Worm (Caenorhabditis elegans): Measurements from ENCODE around the gene srv-5.
"Not testable (repeated sequence)": the region's sequence is repeated elsewhere in the genome, so short reads cannot be mapped to it uniquely, and the experiment has no call there.

srv-5 gene

ce11 chrX:4252047-4252446, at the start of gene srv-5:
Gene srv-5, plus strand, starts transcription at chrX:4252347.
- TF ChIP-seq Y75B8A.6 (GFP tag; IDR thresholded peaks at IDR 0.05) (no peak), spr-1 (tag; optimal IDR thresholded peaks at IDR 0.05) (no peak)

- 0 out of 2 replicates have a peak, but pooled peaks have one; percentile 27 for TF ChIP-seq tra-1 (GFP tag; IDR thresholded peaks at IDR 0.05)
- 0 out of 2 replicates have a peak, but pooled peaks have one; percentile 57 for TF ChIP-seq dmd-8 (GFP tag; IDR thresholded peaks at IDR 0.05)
- TF ChIP-seq vab-7 (GFP tag; IDR thresholded peaks at IDR 0.05) = peak; percentile 57; the same call in 1 of the 2 replicates
- 0 out of 2 replicates have a peak, but pooled peaks have one; percentile 32 for TF ChIP-seq snpc-1.2 (GFP tag; IDR thresholded peaks at IDR 0.05)
- TF ChIP-seq egl-43 (GFP tag; IDR thresholded peaks at IDR 0.05) = 0 out of 2 replicates have a peak, but pooled peaks have one; percentile 22
- TF ChIP-seq lim-7 (GFP tag; IDR thresholded peaks at IDR 0.05) = 0 out of 2 replicates have a peak, but pooled peaks have one; percentile 23
- 0 out of 2 replicates have a peak, but pooled peaks have one; percentile 25 for TF ChIP-seq F26F4.8 (GFP tag; conservative IDR thresholded peaks at IDR 0.05)
Observed at ce11 chrX:4202881-4203280, 49.3 kb upstream of the srv-5 start.

ce11 chrX:4204799-4205198, 47.3 kb upstream of the srv-5 start:
- TF ChIP-seq madf-5 (GFP tag; IDR thresholded peaks at IDR 0.05) (0 out of 4 replicates have a peak, but pooled peaks of 1 of the 2 experiments have one; percentile 55), ceh-44 (GFP tag; IDR thresholded peaks at IDR 0.05) (0 out of 2 replicates have a peak, but pooled peaks have one; percentile 26), snpc-1.2 (GFP tag; IDR thresholded peaks at IDR 0.05) (peak; percentile 45; the same call in 1 of the 2 replicates), F26F4.8 (GFP tag; conservative IDR thresholded peaks at IDR 0.05) (0 out of 2 replicates have a peak, but pooled peaks have one; percentile 55), lim-7 (GFP tag; IDR thresholded peaks at IDR 0.05) (peak; percentile 37; the same call in 1 of the 2 replicates)

- TF ChIP-seq rbr-2 (tag; optimal IDR thresholded peaks at IDR 0.05); T20F7.1 (GFP tag; optimal IDR thresholded peaks at IDR 0.05); mes-2 (tag; optimal IDR thresholded peaks at IDR 0.05; ENCODE audit: poor library complexity, severe bottlenecking): not testable (repeated sequence)
Observed at ce11 chrX:4207385-4207784, 44.8 kb upstream of the srv-5 start, which contains the start of gene F20B6.9. Gene F20B6.9, minus strand, starts transcription at chrX:4207485.

- TF ChIP-seq nhr-77 (tag; optimal IDR thresholded peaks at IDR 0.05) = peak; percentile 98
- TF ChIP-seq T20F7.1 (GFP tag; optimal IDR thresholded peaks at IDR 0.05) = no peak
- TF ChIP-seq hlh-11 (tag; optimal IDR thresholded peaks at IDR 0.05) = no peak
- no peak for TF ChIP-seq daf-8 (GFP tag; IDR thresholded peaks at IDR 0.05)
- TF ChIP-seq daf-19 (GFP tag; conservative IDR thresholded peaks at IDR 0.05) = no peak
- TF ChIP-seq ceh-28 (tag; optimal IDR thresholded peaks at IDR 0.05) = no peak
- no peak for TF ChIP-seq lim-7 (GFP tag; IDR thresholded peaks at IDR 0.05)
- TF ChIP-seq ZK337.2 (GFP tag; IDR thresholded peaks at IDR 0.05) = no peak
- peak; percentile 56 for TF ChIP-seq nhr-102 (tag; optimal IDR thresholded peaks at IDR 0.05)
- TF ChIP-seq saeg-2 (GFP tag; IDR thresholded peaks at IDR 0.05) = peak; percentile 83
- TF ChIP-seq nhr-237 (tag; optimal IDR thresholded peaks at IDR 0.05) = peak; percentile 36
- peak; percentile 41; the same call in 1 of the 2 replicates for TF ChIP-seq egl-43 (GFP tag; IDR thresholded peaks at IDR 0.05)
- no peak for TF ChIP-seq daf-16 (GFP tag; optimal IDR thresholded peaks at IDR 0.05)
- TF ChIP-seq daf-16 (tag; optimal IDR thresholded peaks at IDR 0.05) = peak; percentile 61
- peak; percentile 12 for TF ChIP-seq pqm-1 (tag; optimal IDR thresholded peaks at IDR 0.05)
- no peak for TF ChIP-seq Y105C5A.15 (GFP tag; IDR thresholded peaks at IDR 0.05)
- peak; percentile 79 for TF ChIP-seq fos-1 (tag; optimal IDR thresholded peaks at IDR 0.05)
- TF ChIP-seq dve-1 (tag; optimal IDR thresholded peaks at IDR 0.05; ENCODE audit: insufficient read depth) = peak; percentile 85
- TF ChIP-seq Y75B8A.6 (GFP tag; IDR thresholded peaks at IDR 0.05) = no peak
- no peak for TF ChIP-seq fkh-10 (GFP tag; optimal IDR thresholded peaks at IDR 0.05)
- TF ChIP-seq lin-38 (GFP tag; IDR thresholded peaks at IDR 0.05) = no peak; the same call in 1 of the 2 replicates
- TF ChIP-seq ceh-62 (tag; optimal IDR thresholded peaks at IDR 0.05) = no peak
- TF ChIP-seq duxl-1 (tag; optimal IDR thresholded peaks at IDR 0.05; ENCODE audit: poor library complexity) = peak; percentile 93
- TF ChIP-seq T26A8.4 (GFP tag; IDR thresholded peaks at IDR 0.05) = peak; percentile 68
- TF ChIP-seq ces-1 (GFP tag; optimal IDR thresholded peaks at IDR 0.05) = no peak
- TF ChIP-seq snpc-1.2 (GFP tag; IDR thresholded peaks at IDR 0.05) = no peak
- TF ChIP-seq aly-2 (tag; optimal IDR thresholded peaks at IDR 0.05) = no peak
- TF ChIP-seq ceh-82 (tag; optimal IDR thresholded peaks at IDR 0.05) = no peak
- TF ChIP-seq set-16 (GFP tag; IDR thresholded peaks at IDR 0.05) = no peak
- no peak for TF ChIP-seq spr-3 (GFP tag; optimal IDR thresholded peaks at IDR 0.05)
- peak; percentile 58; the same call in 1 of the 2 replicates for TF ChIP-seq php-3 (GFP tag; IDR thresholded peaks at IDR 0.05)
- TF ChIP-seq lin-29 (GFP tag; IDR thresholded peaks at IDR 0.05) = 0 out of 2 replicates have a peak, but pooled peaks have one; percentile 13
Observed at ce11 chrX:4208495-4208894, 43.7 kb upstream of the srv-5 start.

Measured in whole organism, L4 larva.